Worm (Caenorhabditis elegans): Measurements from ENCODE around the gene lurp-3.

Gene lurp-3

DNA sequence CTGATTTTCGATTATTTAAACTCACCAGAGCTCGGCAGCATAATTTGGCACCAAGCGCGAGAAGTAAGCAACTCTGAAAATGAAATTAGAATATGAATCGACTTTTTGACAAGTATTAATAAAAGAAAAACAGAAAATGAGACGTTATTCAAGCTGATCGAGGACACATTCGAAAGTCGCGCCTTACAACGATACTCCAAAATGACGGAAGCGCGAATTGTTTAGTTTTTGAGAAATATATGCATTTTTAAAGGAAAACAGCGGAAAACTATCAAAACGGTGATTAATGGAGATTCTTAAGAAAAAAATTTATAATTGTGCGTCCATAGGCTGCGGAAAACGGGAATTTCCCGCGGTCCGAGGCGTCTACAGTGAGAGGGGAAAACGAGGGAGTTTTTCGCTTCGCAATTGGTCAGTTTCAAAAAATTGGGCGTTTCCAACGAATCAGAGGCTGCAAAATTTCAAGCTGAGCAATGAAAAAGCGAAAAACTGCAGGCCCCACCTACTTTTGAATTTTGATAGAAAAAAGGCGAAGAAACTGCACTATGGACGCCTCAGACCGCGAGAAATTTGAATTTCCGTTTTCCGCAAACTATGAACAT, 18.0 kb upstream of the lurp-3 start, which contains the start of gene mes-4:
Gene mes-4 (minus strand): TSS at position 73 of the 602 bp plus-strand sequence.
- TF ChIP-seq ceh-90 (tag; optimal IDR thresholded peaks at IDR 0.05) (no peak), elt-3 (tag; optimal IDR thresholded peaks at IDR 0.05) (no peak), ceh-63 (GFP tag; optimal IDR thresholded peaks at IDR 0.05) (no peak), hlh-17 (GFP tag; optimal IDR thresholded peaks at IDR 0.05; ENCODE audit: borderline replicate concordance) (no peak), aly-2 (tag; optimal IDR thresholded peaks at IDR 0.05) (no peak), dpl-1 (GFP tag; optimal IDR thresholded peaks at IDR 0.05) (peak; percentile 62 to 86 (median 81)), fkh-10 (GFP tag; optimal IDR thresholded peaks at IDR 0.05) (no peak), nhr-85 (tag) (no peak), mep-1 (tag; optimal IDR thresholded peaks at IDR 0.05) (no peak), lin-35 (GFP tag; optimal IDR thresholded peaks at IDR 0.05) (peak; percentile 51 to 87), F16B12.6 (tag; optimal IDR thresholded peaks at IDR 0.05) (no peak), blmp-1 (tag; optimal IDR thresholded peaks at IDR 0.05) (peak; percentile 4), dsc-1 (tag; optimal IDR thresholded peaks at IDR 0.05) (no peak), nhr-19 (GFP tag; conservative IDR thresholded peaks at IDR 0.05) (no peak), efl-1 (optimal IDR thresholded peaks at IDR 0.05) (peak in 1 of 2 experiments; percentile 78), efl-1 (GFP tag; optimal IDR thresholded peaks at IDR 0.05 in 1 of 2) (peak; percentile 83 to 98), grh-1 (GFP tag; IDR thresholded peaks at IDR 0.05) (no peak), swsn-7 (tag; optimal IDR thresholded peaks at IDR 0.05) (no peak)

DNA sequence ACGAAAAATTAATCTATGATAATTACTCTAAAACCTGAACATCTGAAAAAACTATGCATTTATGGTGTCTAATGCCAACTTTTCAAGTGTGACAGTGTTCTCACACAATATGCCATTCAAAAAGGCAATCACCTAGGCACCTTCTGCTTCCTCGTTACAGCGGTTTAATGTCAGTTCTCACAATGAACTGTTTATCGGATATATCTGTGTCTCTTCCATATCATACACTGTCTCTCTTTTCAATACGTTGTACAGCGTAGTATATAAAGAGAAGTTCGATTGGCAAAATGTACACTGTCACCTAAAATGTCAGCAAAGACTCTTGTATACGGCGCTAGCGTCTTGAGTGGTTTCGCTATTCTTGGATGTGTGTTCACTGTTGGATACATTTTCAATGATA, 13.9 kb upstream of the lurp-3 start, which contains the start of gene col-162:
Gene col-162 (plus strand): TSS at position 301 of the 400 bp plus-strand sequence.
- TF ChIP-seq lin-14 (GFP tag; optimal IDR thresholded peaks at IDR 0.05), result no peak
- TF ChIP-seq sox-4 (tag; optimal IDR thresholded peaks at IDR 0.05), result no peak
- no peak for TF ChIP-seq dsc-1 (tag; optimal IDR thresholded peaks at IDR 0.05)
- TF ChIP-seq nhr-20 (tag; optimal IDR thresholded peaks at IDR 0.05), result no peak
- TF ChIP-seq irx-1 (tag; optimal IDR thresholded peaks at IDR 0.05), result no peak
- no peak for TF ChIP-seq ceh-90 (tag; optimal IDR thresholded peaks at IDR 0.05)
- TF ChIP-seq nhr-19 (GFP tag; conservative IDR thresholded peaks at IDR 0.05), result no peak
- no peak for TF ChIP-seq fkh-4 (tag; optimal IDR thresholded peaks at IDR 0.05; ENCODE audit: borderline replicate concordance)
- no peak for TF ChIP-seq ceh-82 (tag; optimal IDR thresholded peaks at IDR 0.05)
- no peak for TF ChIP-seq hpl-2 (GFP tag; optimal IDR thresholded peaks at IDR 0.05)
- no peak for TF ChIP-seq nhr-237 (tag; optimal IDR thresholded peaks at IDR 0.05)
- no peak for TF ChIP-seq ets-5 (GFP tag; IDR thresholded peaks at IDR 0.05)
- no peak for TF ChIP-seq nhr-85 (tag)
- no peak for TF ChIP-seq grh-1 (GFP tag; IDR thresholded peaks at IDR 0.05)

DNA sequence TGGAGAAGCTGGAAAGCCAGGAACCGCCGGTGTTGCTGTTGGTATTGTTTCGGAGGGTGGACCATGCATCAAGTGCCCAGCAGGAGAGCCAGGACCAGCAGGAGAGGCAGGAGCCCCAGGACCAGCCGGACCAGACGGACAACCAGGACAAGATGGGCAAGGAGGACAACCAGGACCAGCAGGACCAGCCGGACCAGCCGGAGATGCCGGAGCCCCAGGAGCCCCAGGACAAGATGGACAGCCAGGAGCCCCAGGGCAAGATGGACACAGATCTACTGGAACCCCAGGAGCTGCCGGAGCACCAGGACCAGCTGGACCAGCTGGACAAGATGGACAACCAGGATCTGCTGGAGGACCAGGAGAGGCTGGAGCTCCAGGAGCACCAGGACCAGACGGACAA, 12.7 kb upstream of the lurp-3 start:
- TF ChIP-seq egl-13 (tag; optimal IDR thresholded peaks at IDR 0.05), result no peak
- no peak for TF ChIP-seq ceh-88 (GFP tag; IDR thresholded peaks at IDR 0.05)
- no peak for TF ChIP-seq mab-9 (GFP tag; IDR thresholded peaks at IDR 0.05)
- no peak for TF ChIP-seq lir-3 (tag; optimal IDR thresholded peaks at IDR 0.05; ENCODE audit: poor library complexity)
- no peak for TF ChIP-seq efl-3 (GFP tag; optimal IDR thresholded peaks at IDR 0.05)
- no peak for TF ChIP-seq nhr-28 (tag; optimal IDR thresholded peaks at IDR 0.05)
- TF ChIP-seq ceh-82 (tag; optimal IDR thresholded peaks at IDR 0.05), result no peak
- no peak for TF ChIP-seq ceh-63 (GFP tag; optimal IDR thresholded peaks at IDR 0.05)
- TF ChIP-seq alr-1 (tag; optimal IDR thresholded peaks at IDR 0.05; ENCODE audit: borderline replicate concordance), result no peak
- no peak for TF ChIP-seq sox-4 (tag; optimal IDR thresholded peaks at IDR 0.05)
- TF ChIP-seq lin-14 (GFP tag; optimal IDR thresholded peaks at IDR 0.05), result no peak
- TF ChIP-seq F16B12.6 (tag; optimal IDR thresholded peaks at IDR 0.05), result no peak
- no peak for TF ChIP-seq zip-4 (GFP tag; optimal IDR thresholded peaks at IDR 0.05)
- no peak for TF ChIP-seq hlh-17 (GFP tag; optimal IDR thresholded peaks at IDR 0.05; ENCODE audit: borderline replicate concordance)
- no peak for TF ChIP-seq fkh-8 (tag; optimal IDR thresholded peaks at IDR 0.05)
- no peak for TF ChIP-seq pax-3 (tag; optimal IDR thresholded peaks at IDR 0.05)
